Worm (Caenorhabditis elegans) whole organism, early embryonic: ENCODE results near the gene ttr-48.
A peak's percentile ranks its signal among the peaks of the same experiment; 100 is the strongest.

ENCODE experiments used
- B0310.2 ChIP-seq: sonication (generic microtip); optimal IDR thresholded peaks from 2 replicates; lab custom pipeline; 2016; ENCODE audit warnings: mild to moderate bottlenecking, missing genetic modification characterization, missing compliant biosample characterization
- F13C5.2 ChIP-seq: sonication (generic microtip); optimal IDR thresholded peaks from 2 replicates; lab custom pipeline; 2017; ENCODE audit warnings: mild to moderate bottlenecking, missing genetic modification characterization, inconsistent platforms, missing compliant biosample characterization
- aly-1 ChIP-seq: sonication (generic microtip); optimal IDR thresholded peaks from 2 replicates; lab custom pipeline; 2016; ENCODE audit warnings: missing genetic modification characterization, missing compliant biosample characterization
- ama-1 ChIP-seq: fragments of 150-350 bp; optimal IDR thresholded peaks from 2 replicates; lab custom pipeline; 2014
- ceh-13 ChIP-seq: fragments of 200-800 bp; sonication (Bioruptor generic); optimal IDR thresholded peaks from 2 replicates; lab custom pipeline; 2018; ENCODE audit warnings: mild to moderate bottlenecking, missing genetic modification characterization, missing compliant biosample characterization
- ceh-36 ChIP-seq: sonication (generic microtip); optimal IDR thresholded peaks from 2 replicates; lab custom pipeline; 2016; ENCODE audit warnings: missing genetic modification characterization, inconsistent platforms, missing compliant biosample characterization
- ets-7 ChIP-seq: sonication (generic microtip); optimal IDR thresholded peaks from 2 replicates; lab custom pipeline; 2016; ENCODE audit warnings: missing genotype, missing genetic modification characterization, missing compliant biosample characterization
- flt-1 ChIP-seq: fragments of 200-800 bp; sonication (Bioruptor generic); IDR thresholded peaks from 2 replicates; pipeline ENCODE4 v1.3.6; 2022; ENCODE audit warnings: missing genetic modification characterization, missing compliant biosample characterization
- hmbx-1 ChIP-seq: sonication (generic microtip); optimal IDR thresholded peaks from 2 replicates; lab custom pipeline; 2016; ENCODE audit warnings: mild to moderate bottlenecking, missing genetic modification characterization, missing compliant biosample characterization
- hmg-4 ChIP-seq: fragments of 200-800 bp; sonication (Bioruptor generic); optimal IDR thresholded peaks from 2 replicates; lab custom pipeline; 2018; ENCODE audit warnings: mild to moderate bottlenecking, missing genetic modification characterization, missing compliant biosample characterization
- hnd-1 ChIP-seq: sonication (generic microtip); optimal IDR thresholded peaks from 2 replicates; lab custom pipeline; 2016; ENCODE audit warnings: missing genetic modification characterization, missing compliant biosample characterization
- pes-1 ChIP-seq: fragments of 200-800 bp; sonication (Bioruptor generic); IDR thresholded peaks from 2 replicates; pipeline ENCODE4 v1.3.6; 2022; ENCODE audit warnings: missing genetic modification reagents, missing genetic modification characterization, missing compliant biosample characterization
- scrt-1 ChIP-seq: fragments of 200-800 bp; sonication (Bioruptor generic); IDR thresholded peaks from 2 replicates; pipeline ENCODE4 v1.3.6; 2022; ENCODE audit warnings: missing genetic modification characterization, missing compliant biosample characterization
- sea-1 ChIP-seq: fragments of 200-800 bp; sonication (Bioruptor generic); conservative IDR thresholded peaks from 2 replicates; pipeline ENCODE4 v1.3.6; 2022; ENCODE audit warnings: missing genetic modification characterization, missing compliant biosample characterization
- tbx-11 ChIP-seq: fragments of 200-800 bp; sonication (Bioruptor generic); IDR thresholded peaks from 2 replicates; pipeline ENCODE4 v1.3.6; 2022; ENCODE audit warnings: missing genetic modification characterization, missing compliant biosample characterization
- tbx-37 ChIP-seq: fragments of 200-800 bp; sonication (Bioruptor generic); conservative IDR thresholded peaks from 2 replicates; pipeline ENCODE4 v1.3.6; 2022; ENCODE audit warnings: missing genetic modification reagents, missing genetic modification characterization, missing compliant biosample characterization
- tra-4 ChIP-seq: sonication (generic microtip); optimal IDR thresholded peaks from 2 replicates; lab custom pipeline; 2017; ENCODE audit warnings: missing genetic modification characterization, missing compliant biosample characterization

Gene ttr-48

ce11 chrX:3842398-3842896 lies at the start of gene ttr-48:
Gene ttr-48 (minus strand): TSS chrX:3842448.
- TF ChIP-seq F13C5.2 (tag; lab: Kevin White, UChicago) (no peak), tra-4 (tag; lab: Kevin White, UChicago) (no peak), hnd-1 (tag; lab: Kevin White, UChicago) (no peak), flt-1 (GFP tag; lab: Robert Waterston, UW) (no peak), hmbx-1 (tag; lab: Kevin White, UChicago) (no peak), ceh-13 (no peak), ama-1 (lab: Kevin White, UChicago) (no peak), pes-1 (no peak), B0310.2 (tag; lab: Kevin White, UChicago) (no peak), sea-1 (GFP tag; lab: Robert Waterston, UW) (no peak), hmg-4 (GFP tag; lab: Kevin White, UChicago) (no peak), ets-7 (no peak), ceh-36 (tag; lab: Kevin White, UChicago) (no peak), tbx-11 (GFP tag; lab: Robert Waterston, UW) (no peak), aly-1 (no peak), tbx-37 (no peak)

ce11 chrX:3887595-3887994 lies 45.3 kb upstream of the ttr-48 start:
- no peak for TF ChIP-seq ceh-36 (tag; lab: Kevin White, UChicago)
- TF ChIP-seq ama-1 (lab: Kevin White, UChicago) = no peak
- peak; percentile 32 for TF ChIP-seq hmg-4 (GFP tag; lab: Kevin White, UChicago)
- TF ChIP-seq sea-1 (GFP tag; lab: Robert Waterston, UW) = no peak
- TF ChIP-seq aly-1 = no peak
- no peak for TF ChIP-seq tra-4 (tag; lab: Kevin White, UChicago)
- no peak for TF ChIP-seq tbx-11 (GFP tag; lab: Robert Waterston, UW)

ce11 chrX:3878233-3878632 lies 36.0 kb upstream of the ttr-48 start, which contains the start of gene F47F2.1:
Gene F47F2.1 (plus strand): TSS chrX:3878533.
- TF ChIP-seq tra-4 (tag; lab: Kevin White, UChicago) = no peak
- TF ChIP-seq ceh-13 = no peak
- TF ChIP-seq ets-7 = no peak
- no peak for TF ChIP-seq sea-1 (GFP tag; lab: Robert Waterston, UW)
- no peak for TF ChIP-seq tbx-37
- TF ChIP-seq F13C5.2 (tag; lab: Kevin White, UChicago) = no peak
- no peak for TF ChIP-seq pes-1
- no peak for TF ChIP-seq hmbx-1 (tag; lab: Kevin White, UChicago)
- TF ChIP-seq flt-1 (GFP tag; lab: Robert Waterston, UW) = no peak
- no peak for TF ChIP-seq tbx-11 (GFP tag; lab: Robert Waterston, UW)
- no peak for TF ChIP-seq B0310.2 (tag; lab: Kevin White, UChicago)
- TF ChIP-seq hmg-4 (GFP tag; lab: Kevin White, UChicago) = no peak
- no peak for TF ChIP-seq aly-1
- TF ChIP-seq scrt-1 (GFP tag; lab: Robert Waterston, UW) = no peak

- no peak for TF ChIP-seq F13C5.2 (tag; lab: Kevin White, UChicago)
Measured at ce11 chrX:3875714-3876113, 33.5 kb upstream of the ttr-48 start.

- no peak for TF ChIP-seq tra-4 (tag; lab: Kevin White, UChicago)
- TF ChIP-seq tbx-37 = no peak
- no peak for TF ChIP-seq scrt-1 (GFP tag; lab: Robert Waterston, UW)
- no peak for TF ChIP-seq pes-1
- no peak for TF ChIP-seq tbx-11 (GFP tag; lab: Robert Waterston, UW)
- no peak for TF ChIP-seq ama-1 (lab: Kevin White, UChicago)
- no peak for TF ChIP-seq aly-1
- no peak for TF ChIP-seq ceh-13
- TF ChIP-seq hmg-4 (GFP tag; lab: Kevin White, UChicago) = no peak
- no peak for TF ChIP-seq F13C5.2 (tag; lab: Kevin White, UChicago)
Measured at ce11 chrX:3873445-3873844, 31.2 kb upstream of the ttr-48 start, which contains the start of gene lim-4. Gene lim-4 (minus strand): TSS chrX:3873545.

ce11 chrX:3871578-3872234 lies 29.5 kb upstream of the ttr-48 start:
- no peak for TF ChIP-seq tra-4 (tag; lab: Kevin White, UChicago)
- TF ChIP-seq flt-1 (GFP tag; lab: Robert Waterston, UW) = no peak
- TF ChIP-seq aly-1 = no peak
- TF ChIP-seq hnd-1 (tag; lab: Kevin White, UChicago) = no peak
- TF ChIP-seq ceh-36 (tag; lab: Kevin White, UChicago) = no peak
- TF ChIP-seq ets-7 = no peak
- TF ChIP-seq B0310.2 (tag; lab: Kevin White, UChicago) = no peak
- TF ChIP-seq hmbx-1 (tag; lab: Kevin White, UChicago) = no peak
- TF ChIP-seq F13C5.2 (tag; lab: Kevin White, UChicago) = no peak
- no peak for TF ChIP-seq ceh-13
- no peak for TF ChIP-seq scrt-1 (GFP tag; lab: Robert Waterston, UW)
- TF ChIP-seq ama-1 (lab: Kevin White, UChicago) = no peak
- TF ChIP-seq pes-1 = no peak
- TF ChIP-seq tbx-37 = no peak
- no peak for TF ChIP-seq sea-1 (GFP tag; lab: Robert Waterston, UW)
- TF ChIP-seq tbx-11 (GFP tag; lab: Robert Waterston, UW) = no peak
- no peak for TF ChIP-seq hmg-4 (GFP tag; lab: Kevin White, UChicago)

- TF ChIP-seq hmbx-1 (tag; lab: Kevin White, UChicago) (no peak), ceh-36 (tag; lab: Kevin White, UChicago) (no peak), hnd-1 (tag; lab: Kevin White, UChicago) (no peak), ets-7 (no peak), pes-1 (no peak), B0310.2 (tag; lab: Kevin White, UChicago) (no peak), aly-1 (no peak), scrt-1 (GFP tag; lab: Robert Waterston, UW) (no peak), ceh-13 (no peak), tra-4 (tag; lab: Kevin White, UChicago) (no peak), F13C5.2 (tag; lab: Kevin White, UChicago) (no peak), hmg-4 (GFP tag; lab: Kevin White, UChicago) (no peak), tbx-11 (GFP tag; lab: Robert Waterston, UW) (no peak), ama-1 (lab: Kevin White, UChicago) (no peak)
Measured at ce11 chrX:3867760-3868159, 25.5 kb upstream of the ttr-48 start.
